Worm (Caenorhabditis elegans): ENCODE results near the gene mip-1.

The mip-1 gene

DNA sequence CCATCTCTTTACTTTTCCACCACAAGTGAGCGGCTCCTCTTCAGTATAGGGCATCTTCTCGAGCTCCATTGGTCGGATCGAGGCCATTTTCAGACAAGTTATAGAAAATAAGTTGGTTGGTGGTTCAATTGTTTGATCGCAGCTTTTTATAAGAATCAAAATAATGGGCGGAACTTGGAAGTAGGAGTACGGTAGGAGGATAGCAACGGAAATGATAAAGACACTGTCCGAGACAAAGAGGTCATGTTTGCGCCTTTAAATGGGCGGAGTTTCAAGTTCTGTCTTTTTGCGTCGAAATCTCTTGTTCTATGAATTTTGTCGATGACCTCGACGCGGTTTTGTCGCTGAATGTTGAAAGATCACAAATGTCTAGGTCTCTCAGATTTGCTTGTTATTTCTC is 29.3 kb downstream of the mip-1 start, which contains the start of gene F26A1.8:
Gene F26A1.8 (minus strand): TSS at position 101 of the 400 bp plus-strand sequence.
- TF ChIP-seq ceh-31 (tag; optimal IDR thresholded peaks at IDR 0.05) (no peak), ceh-6 (GFP tag; optimal IDR thresholded peaks at IDR 0.05) (no peak), ttx-3 (tag; optimal IDR thresholded peaks at IDR 0.05) (no peak), che-1 (tag; optimal IDR thresholded peaks at IDR 0.05) (no peak), tbx-7 (tag; optimal IDR thresholded peaks at IDR 0.05) (no peak), ceh-14 (tag; optimal IDR thresholded peaks at IDR 0.05) (no peak), mec-3 (tag; optimal IDR thresholded peaks at IDR 0.05; ENCODE audit: borderline replicate concordance) (no peak), pha-2 (tag; optimal IDR thresholded peaks at IDR 0.05) (no peak), elt-2 (tag; optimal IDR thresholded peaks at IDR 0.05) (no peak), unc-3 (GFP tag; conservative IDR thresholded peaks at IDR 0.05) (no peak), unc-3 (tag; optimal IDR thresholded peaks at IDR 0.05) (no peak), nhr-232 (tag; optimal IDR thresholded peaks at IDR 0.05) (no peak), hlh-15 (tag; optimal IDR thresholded peaks at IDR 0.05) (no peak), npax-4 (tag; optimal IDR thresholded peaks at IDR 0.05) (no peak), fkh-10 (GFP tag; optimal IDR thresholded peaks at IDR 0.05) (no peak), ceh-34 (tag; optimal IDR thresholded peaks at IDR 0.05) (no peak), C38D4.7 (GFP tag; optimal IDR thresholded peaks at IDR 0.05) (no peak)

ce11 chrIII:4826606-4827005 is 33.7 kb downstream of the mip-1 start, which contains the start of gene F26A1.3:
F26A1.3 (plus strand) TSS chrIII:4826906.
- TF ChIP-seq ets-4 (tag; optimal IDR thresholded peaks at IDR 0.05) (no peak), T23F11.4 (GFP tag; optimal IDR thresholded peaks at IDR 0.05) (no peak), hlh-30 (tag; optimal IDR thresholded peaks at IDR 0.05; ENCODE audit: insufficient read depth) (no peak), ref-2 (tag; optimal IDR thresholded peaks at IDR 0.05) (no peak), sox-2 (GFP tag; IDR thresholded peaks at IDR 0.05) (no peak), nhr-232 (tag; optimal IDR thresholded peaks at IDR 0.05) (no peak), ama-1 (optimal IDR thresholded peaks at IDR 0.05) (no peak), ceh-34 (tag; optimal IDR thresholded peaks at IDR 0.05) (no peak), elt-4 (tag; optimal IDR thresholded peaks at IDR 0.05) (no peak), ceh-22 (tag; optimal IDR thresholded peaks at IDR 0.05) (no peak), ceh-48 (tag; optimal IDR thresholded peaks at IDR 0.05) (no peak), fkh-10 (GFP tag; optimal IDR thresholded peaks at IDR 0.05) (no peak), fax-1 (tag; optimal IDR thresholded peaks at IDR 0.05) (no peak), nfya-1 (tag; optimal IDR thresholded peaks at IDR 0.05) (no peak), tbx-2 (tag; optimal IDR thresholded peaks at IDR 0.05) (no peak), unc-86 (tag; optimal IDR thresholded peaks at IDR 0.05) (no peak), pag-3 (tag; optimal IDR thresholded peaks at IDR 0.05; ENCODE audit: borderline replicate concordance) (no peak), pros-1 (tag; optimal IDR thresholded peaks at IDR 0.05) (no peak), pax-1 (tag; optimal IDR thresholded peaks at IDR 0.05) (no peak), ttx-3 (tag; optimal IDR thresholded peaks at IDR 0.05) (no peak)

DNA sequence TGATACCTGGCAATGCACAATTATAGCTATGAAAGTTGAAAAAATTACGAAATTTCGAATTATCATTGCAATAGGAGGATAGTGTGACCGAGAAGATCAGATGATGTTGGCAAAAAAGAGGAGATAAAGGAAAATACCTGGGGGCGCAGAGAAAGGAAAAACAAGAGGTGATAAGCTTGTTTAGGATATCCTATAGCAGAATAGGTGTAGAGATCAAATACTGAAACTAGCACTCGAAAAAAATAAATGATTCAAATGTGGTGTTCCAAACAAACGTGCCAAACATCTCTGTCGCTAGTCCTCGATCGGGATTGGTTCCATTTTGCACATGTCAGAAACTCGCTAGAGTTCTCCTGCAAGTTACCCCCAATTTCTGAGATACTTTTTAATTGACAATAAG is 36.6 kb downstream of the mip-1 start, which contains the start of gene F26A1.9:
Gene F26A1.9 (minus strand): TSS at position 101 of the 400 bp plus-strand sequence.
- TF ChIP-seq unc-42 (tag; optimal IDR thresholded peaks at IDR 0.05): no peak

DNA sequence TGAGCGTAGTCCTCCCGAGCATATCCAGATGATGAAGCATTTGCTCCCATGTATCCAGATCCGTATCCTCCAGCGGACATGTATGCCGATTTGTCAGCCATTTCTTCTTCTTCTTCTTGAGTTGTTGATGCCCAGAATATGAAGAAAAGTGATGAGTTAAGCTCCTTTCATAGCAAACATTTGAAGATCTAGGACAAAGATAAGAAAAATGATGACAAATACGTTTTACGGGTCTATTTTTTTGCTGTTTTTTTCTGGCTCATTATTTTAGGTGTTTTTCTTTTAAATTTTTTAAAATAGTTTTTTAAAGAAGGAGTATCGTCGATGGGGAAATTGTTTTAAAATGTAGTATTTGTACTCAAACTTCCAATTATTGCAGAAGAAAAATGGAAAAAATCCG is 37.3 kb downstream of the mip-1 start, which contains the start of gene nspd-9:
Gene nspd-9 (minus strand): TSS at position 101 of the 400 bp plus-strand sequence.
- TF ChIP-seq che-1 (tag; optimal IDR thresholded peaks at IDR 0.05) (no peak), pha-4 (tag; optimal IDR thresholded peaks at IDR 0.05) (no peak), elt-2 (tag; optimal IDR thresholded peaks at IDR 0.05) (no peak), unc-86 (tag; optimal IDR thresholded peaks at IDR 0.05) (no peak), zip-5 (tag; optimal IDR thresholded peaks at IDR 0.05) (no peak), nhr-232 (tag; optimal IDR thresholded peaks at IDR 0.05) (no peak), unc-3 (GFP tag; conservative IDR thresholded peaks at IDR 0.05) (no peak), unc-3 (tag; optimal IDR thresholded peaks at IDR 0.05) (no peak)

- TF ChIP-seq rnt-1 (tag; optimal IDR thresholded peaks at IDR 0.05) (no peak), ceh-48 (tag; optimal IDR thresholded peaks at IDR 0.05) (no peak), ama-1 (optimal IDR thresholded peaks at IDR 0.05) (no peak), mec-3 (tag; optimal IDR thresholded peaks at IDR 0.05; ENCODE audit: borderline replicate concordance) (no peak), hlh-13 (GFP tag; optimal IDR thresholded peaks at IDR 0.05) (no peak), unc-86 (tag; optimal IDR thresholded peaks at IDR 0.05) (no peak), hlh-8 (tag; optimal IDR thresholded peaks at IDR 0.05) (no peak), ztf-16 (tag; optimal IDR thresholded peaks at IDR 0.05) (no peak), ceh-22 (tag; optimal IDR thresholded peaks at IDR 0.05) (no peak), che-1 (tag; optimal IDR thresholded peaks at IDR 0.05) (no peak)
Observed at ce11 chrIII:4837429-4837828, 44.5 kb downstream of the mip-1 start, which contains the start of the genes acbp-7 and F26A1.19. acbp-7 (plus strand) TSS chrIII:4837729. F26A1.19 (plus strand) TSS chrIII:4837731.

Measured in whole organism, late embryonic.